2 worm cellular contexts compared by ENCODE assay signal in the genomic region with DNA sequence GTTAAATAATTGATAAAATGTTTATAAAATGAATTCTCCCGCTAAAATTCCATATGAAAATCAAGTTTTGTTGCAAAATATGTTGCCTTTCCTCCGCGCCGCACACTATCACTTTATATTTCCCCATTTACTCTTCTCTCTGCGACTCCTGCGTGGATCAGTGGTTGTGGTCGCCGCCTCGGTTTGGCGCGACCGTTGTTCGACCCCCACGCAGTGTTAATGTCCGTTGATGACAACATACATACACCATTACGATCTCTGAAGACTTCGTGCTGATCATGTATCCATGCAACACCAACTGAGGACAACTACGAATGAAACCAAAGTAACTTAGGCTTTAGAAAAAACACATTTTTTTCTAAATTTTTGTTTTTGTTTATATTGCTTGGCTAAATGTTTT.
TF ChIP-seq lines count a peak whose summit lies in the region.

No protein-coding gene starts in this region.

TF ChIP-seq in whole organism, L4 larva, 104 proteins besides CTCF, POLR2A, EP300 and RAD21 (continued from another document):
- peak; percentile 85 for TF ChIP-seq T26A8.4 (GFP tag; IDR thresholded peaks at IDR 0.05; lab: Robert Waterston, UW)
- TF ChIP-seq egl-43 (GFP tag; IDR thresholded peaks at IDR 0.05; lab: Robert Waterston, UW): peak; percentile 96
- TF ChIP-seq lin-13 (GFP tag; optimal IDR thresholded peaks at IDR 0.05; lab: Kevin White, UChicago): no peak
- no peak for TF ChIP-seq skn-1 (tag; optimal IDR thresholded peaks at IDR 0.05; lab: Kevin White, UChicago)
- TF ChIP-seq ZK546.5 (tag; optimal IDR thresholded peaks at IDR 0.05; lab: Kevin White, UChicago): no peak
- no peak for TF ChIP-seq attf-4 (tag; optimal IDR thresholded peaks at IDR 0.05; lab: Kevin White, UChicago)
- peak; percentile 35; the same call in 1 of the 2 replicates for TF ChIP-seq lin-29 (GFP tag; IDR thresholded peaks at IDR 0.05; lab: Robert Waterston, UW)
- TF ChIP-seq sdz-12 (GFP tag; optimal IDR thresholded peaks at IDR 0.05; lab: Kevin White, UChicago): peak; percentile 48
- TF ChIP-seq ceh-20 (GFP tag; IDR thresholded peaks at IDR 0.05; lab: Robert Waterston, UW): peak; percentile 87
- TF ChIP-seq madf-9 (GFP tag; conservative IDR thresholded peaks at IDR 0.05; lab: Robert Waterston, UW): peak; percentile 89
- peak; percentile 80 for TF ChIP-seq unc-130 (GFP tag; optimal IDR thresholded peaks at IDR 0.05; lab: Kevin White, UChicago)
- peak; percentile 42 for TF ChIP-seq aly-2 (tag; optimal IDR thresholded peaks at IDR 0.05; lab: Kevin White, UChicago)
- peak; percentile 43; the same call in 1 of the 2 replicates for TF ChIP-seq set-16 (GFP tag; IDR thresholded peaks at IDR 0.05; lab: Robert Waterston, UW)
- peak; percentile 92 for TF ChIP-seq nhr-42 (GFP tag; IDR thresholded peaks at IDR 0.05; lab: Robert Waterston, UW)
- peak; percentile 83 for TF ChIP-seq Y5F2A.4 (GFP tag; optimal IDR thresholded peaks at IDR 0.05; lab: Kevin White, UChicago)
- TF ChIP-seq snpc-4 (tag; optimal IDR thresholded peaks at IDR 0.05; lab: Kevin White, UChicago): no peak
- TF ChIP-seq ztf-7 (tag; optimal IDR thresholded peaks at IDR 0.05; lab: Kevin White, UChicago): peak; percentile 85
- TF ChIP-seq zip-11 (GFP tag; IDR thresholded peaks at IDR 0.05; lab: Robert Waterston, UW): peak; percentile 81
- peak; percentile 7 for TF ChIP-seq ces-1 (GFP tag; optimal IDR thresholded peaks at IDR 0.05; lab: Kevin White, UChicago)
- no peak for TF ChIP-seq cey-2 (tag; optimal IDR thresholded peaks at IDR 0.05; lab: Kevin White, UChicago; ENCODE audit: borderline replicate concordance, insufficient read depth)
- TF ChIP-seq daf-16 (GFP tag; optimal IDR thresholded peaks at IDR 0.05; lab: Kevin White, UChicago): peak; percentile 75 to 94
- TF ChIP-seq daf-16 (tag; optimal IDR thresholded peaks at IDR 0.05; lab: Kevin White, UChicago): peak; percentile 91
- peak; percentile 85 for TF ChIP-seq rbr-2 (tag; optimal IDR thresholded peaks at IDR 0.05; lab: Kevin White, UChicago)
- peak; percentile 80 for TF ChIP-seq F10B5.3 (tag; optimal IDR thresholded peaks at IDR 0.05; lab: Kevin White, UChicago)
- TF ChIP-seq lin-1 (GFP tag; IDR thresholded peaks at IDR 0.05; lab: Robert Waterston, UW): peak; percentile 93
- peak; percentile 84 for TF ChIP-seq tra-1 (GFP tag; IDR thresholded peaks at IDR 0.05; lab: Robert Waterston, UW)
- peak; percentile 77 for TF ChIP-seq F37D6.2 (tag; optimal IDR thresholded peaks at IDR 0.05; lab: Kevin White, UChicago)
- TF ChIP-seq F26F4.8 (GFP tag; conservative IDR thresholded peaks at IDR 0.05; lab: Robert Waterston, UW): peak; percentile 96
- peak; percentile 80 to 96 for TF ChIP-seq madf-5 (GFP tag; IDR thresholded peaks at IDR 0.05; lab: Robert Waterston, UW)
- TF ChIP-seq hmg-1.1 (GFP tag; IDR thresholded peaks at IDR 0.05; lab: Robert Waterston, UW): peak; percentile 93
- TF ChIP-seq daf-19 (GFP tag; conservative IDR thresholded peaks at IDR 0.05; lab: Robert Waterston, UW): no peak; the same call in 1 of the 2 replicates
- no peak for TF ChIP-seq T20F7.1 (GFP tag; optimal IDR thresholded peaks at IDR 0.05; lab: Kevin White, UChicago)
- peak; percentile 78 for TF ChIP-seq Y48G9A.11 (GFP tag; IDR thresholded peaks at IDR 0.05; lab: Robert Waterston, UW)
- peak; percentile 90 for TF ChIP-seq mes-2 (tag; optimal IDR thresholded peaks at IDR 0.05; lab: Kevin White, UChicago; ENCODE audit: poor library complexity, severe bottlenecking)
- TF ChIP-seq F44E2.7 (GFP tag; IDR thresholded peaks at IDR 0.05; lab: Robert Waterston, UW): peak; percentile 83; the same call in 1 of the 2 replicates
- peak; percentile 83 for TF ChIP-seq F49E8.2 (tag; optimal IDR thresholded peaks at IDR 0.05; lab: Kevin White, UChicago; ENCODE audit: borderline replicate concordance)
- TF ChIP-seq nhr-102 (tag; optimal IDR thresholded peaks at IDR 0.05; lab: Kevin White, UChicago): peak; percentile 88
- TF ChIP-seq fkh-10 (GFP tag; optimal IDR thresholded peaks at IDR 0.05; lab: Kevin White, UChicago): peak; percentile 39
- TF ChIP-seq dve-1 (tag; optimal IDR thresholded peaks at IDR 0.05; lab: Kevin White, UChicago; ENCODE audit: insufficient read depth): peak; percentile 83
- peak; percentile 84 for TF ChIP-seq dmd-8 (GFP tag; IDR thresholded peaks at IDR 0.05; lab: Robert Waterston, UW)

TF ChIP-seq in whole organism, late embryonic, 69 proteins besides CTCF, POLR2A, EP300 and RAD21 (continued from another document):
- TF ChIP-seq pag-3 (tag; optimal IDR thresholded peaks at IDR 0.05; lab: Kevin White, UChicago; ENCODE audit: borderline replicate concordance): peak; percentile 56
